Fruit fly (Drosophila melanogaster): Measurements from ENCODE around the gene CG18473.

The CG18473 gene

DNA sequence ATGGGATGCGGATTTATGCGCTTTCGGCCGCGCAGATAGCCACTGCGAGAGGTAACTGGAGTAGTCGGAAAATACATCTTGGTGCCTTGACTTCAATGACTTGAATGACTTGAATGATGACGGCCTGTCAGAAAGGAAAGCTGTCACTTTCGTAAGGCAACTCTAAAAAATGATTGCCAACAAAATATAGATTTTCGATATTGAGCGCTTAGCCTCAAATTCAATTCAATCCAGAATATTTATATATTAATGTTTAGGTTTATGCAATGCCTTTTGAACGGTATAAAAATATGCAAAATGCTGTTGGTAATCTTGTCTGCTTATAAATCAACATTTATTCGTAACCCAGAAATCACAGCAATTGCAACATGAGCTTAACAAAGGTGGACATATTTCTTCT, 45.0 kb downstream of the CG18473 start, which contains the start of gene CG44261:
Gene CG44261 (minus strand): TSS at position 101 of the 400 bp plus-strand sequence.
- TF ChIP-seq bab1 (GFP tag; optimal IDR thresholded peaks at IDR 0.05) (no peak), CG11617 (GFP tag; optimal IDR thresholded peaks at IDR 0.05) (no peak), cnc (optimal IDR thresholded peaks at IDR 0.05) (no peak), ovo (GFP tag; optimal IDR thresholded peaks at IDR 0.05) (no peak), CG14711 (tag; optimal IDR thresholded peaks at IDR 0.05) (no peak), pad (GFP tag; optimal IDR thresholded peaks at IDR 0.05) (no peak), cic (GFP tag; optimal IDR thresholded peaks at IDR 0.05) (no peak), CG1620 (GFP tag; optimal IDR thresholded peaks at IDR 0.05) (no peak), CG5204 (GFP tag; optimal IDR thresholded peaks at IDR 0.05) (no peak), CG12768 (GFP tag; optimal IDR thresholded peaks at IDR 0.05) (no peak), CG7101 (tag; optimal IDR thresholded peaks at IDR 0.05) (no peak), CG33017 (tag; optimal IDR thresholded peaks at IDR 0.05) (no peak), Crg-1 (GFP tag; optimal IDR thresholded peaks at IDR 0.05) (no peak), Clk (GFP tag; optimal IDR thresholded peaks at IDR 0.05) (no peak), toe (GFP tag; optimal IDR thresholded peaks at IDR 0.05) (no peak), tj (GFP tag; optimal IDR thresholded peaks at IDR 0.05) (no peak), kay (GFP tag; ENCODE audit: borderline replicate concordance) (no peak)

- no peak for TF ChIP-seq Crg-1 (GFP tag; optimal IDR thresholded peaks at IDR 0.05)
- TF ChIP-seq CG14711 (tag; optimal IDR thresholded peaks at IDR 0.05): no peak
- no peak for TF ChIP-seq CG7045 (GFP tag; optimal IDR thresholded peaks at IDR 0.05)
- no peak for TF ChIP-seq tj (GFP tag; optimal IDR thresholded peaks at IDR 0.05)
- TF ChIP-seq CG5204 (GFP tag; optimal IDR thresholded peaks at IDR 0.05): no peak
- no peak for TF ChIP-seq cnc (optimal IDR thresholded peaks at IDR 0.05)
- no peak for TF ChIP-seq kay (GFP tag; ENCODE audit: borderline replicate concordance)
- TF ChIP-seq Mnt (GFP tag; optimal IDR thresholded peaks at IDR 0.05): no peak
- TF ChIP-seq Clk (GFP tag; optimal IDR thresholded peaks at IDR 0.05): no peak
- TF ChIP-seq bab1 (GFP tag; optimal IDR thresholded peaks at IDR 0.05): no peak
- TF ChIP-seq ovo (GFP tag; optimal IDR thresholded peaks at IDR 0.05): no peak
- no peak for TF ChIP-seq CG11617 (GFP tag; optimal IDR thresholded peaks at IDR 0.05)
- TF ChIP-seq cic (GFP tag; optimal IDR thresholded peaks at IDR 0.05): no peak
- TF ChIP-seq CG1620 (GFP tag; optimal IDR thresholded peaks at IDR 0.05): no peak
- no peak for TF ChIP-seq CG33017 (tag; optimal IDR thresholded peaks at IDR 0.05)
- no peak for TF ChIP-seq Hr96 (GFP tag; optimal IDR thresholded peaks at IDR 0.05)
- no peak for TF ChIP-seq CG12768 (GFP tag; optimal IDR thresholded peaks at IDR 0.05)
Observed at dm6 chr3R:9410182-9410581, 47.1 kb downstream of the CG18473 start, which contains the start of gene betaTub85D. betaTub85D (minus strand) TSS chr3R:9410282.

DNA sequence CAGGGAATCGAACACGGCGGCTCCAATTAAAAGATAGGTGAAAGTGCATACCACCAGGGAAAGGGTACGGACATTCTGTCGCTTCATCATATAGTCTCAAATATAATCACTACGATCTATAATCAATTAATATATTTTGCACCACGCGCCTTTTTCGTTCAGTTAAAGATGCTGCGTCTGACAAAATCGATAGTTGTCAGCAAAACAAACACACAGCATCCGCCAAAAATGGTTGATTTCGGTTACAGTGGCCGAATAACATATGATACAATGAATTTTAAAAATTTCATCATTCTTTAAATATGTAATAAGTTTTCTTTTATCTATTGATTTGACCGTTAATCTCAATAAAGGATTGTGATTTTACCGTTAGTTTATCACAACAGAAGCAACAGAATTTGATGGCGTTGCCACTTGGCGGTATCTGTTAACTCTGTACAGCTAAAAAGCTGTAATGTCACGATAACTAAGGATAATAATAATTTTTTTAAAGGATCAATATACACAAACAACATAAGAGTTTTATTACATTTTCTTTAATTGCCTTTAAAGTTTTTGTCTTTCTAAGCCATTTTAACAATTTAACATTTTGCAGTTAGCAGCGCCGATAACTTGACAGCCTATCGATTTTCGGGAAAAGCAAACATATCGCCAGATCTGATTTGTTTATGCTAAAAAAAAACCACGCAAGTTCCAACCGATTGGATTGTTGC, 49.0 kb downstream of the CG18473 start, which contains the start of the genes Task7 and alpha-Man-IIa:
Gene Task7 (minus strand): TSS at position 366 of the 713 bp plus-strand sequence.
Gene alpha-Man-IIa (plus strand): TSS at position 621 of the 713 bp plus-strand sequence.
- TF ChIP-seq ovo (GFP tag; optimal IDR thresholded peaks at IDR 0.05) (peak; percentile 80), cnc (optimal IDR thresholded peaks at IDR 0.05) (no peak), Hr96 (GFP tag; optimal IDR thresholded peaks at IDR 0.05) (no peak), cic (GFP tag; optimal IDR thresholded peaks at IDR 0.05) (no peak), Clk (GFP tag; optimal IDR thresholded peaks at IDR 0.05) (no peak)

Measured in whole organism, adult.